Fruit fly (Drosophila melanogaster): ENCODE results near the gene heca.

DNA sequence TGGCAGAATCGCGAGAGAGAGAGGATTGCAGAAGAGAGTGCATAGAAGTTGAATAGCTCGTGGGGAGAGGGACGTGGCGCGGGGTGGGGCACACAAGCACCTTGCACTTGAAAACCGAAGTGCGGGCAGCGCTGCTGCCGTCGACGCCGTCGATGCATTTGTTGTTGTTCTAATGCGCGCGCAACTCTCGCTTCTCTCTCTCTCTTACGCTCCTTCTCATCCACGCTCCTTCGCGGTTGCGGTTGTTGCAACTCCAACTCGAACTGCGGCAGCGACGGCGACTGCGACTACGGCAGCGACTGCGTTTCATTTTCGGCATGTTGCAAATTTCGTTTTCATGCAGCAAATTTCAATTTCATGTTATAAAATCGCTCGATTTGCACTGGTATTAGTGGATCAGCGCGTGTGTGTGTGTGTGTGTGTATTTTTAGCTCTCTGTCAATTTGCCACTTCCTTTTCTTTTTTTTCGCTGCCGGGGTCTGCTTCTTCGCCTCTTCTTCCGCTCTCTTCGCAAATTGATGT is 4.8 kb upstream of the heca start:
- TF ChIP-seq Crg-1 (GFP tag; optimal IDR thresholded peaks at IDR 0.05) (no peak), bab1 (GFP tag; optimal IDR thresholded peaks at IDR 0.05) (no peak)
